Fruit fly (Drosophila melanogaster) whole organism, embryonic: ENCODE results near the gene Klp10A.

Source experiments
- Abd-B ChIP-seq: fragments of 200-800 bp; sonication (Bioruptor generic); optimal IDR thresholded peaks from 2 replicates; lab custom pipeline; 2018; ENCODE audit warnings: missing biosample characterization, mild to moderate bottlenecking, missing genetic modification characterization, moderate library complexity
- Antp ChIP-seq: fragments of 200-800 bp; sonication (Bioruptor generic); optimal IDR thresholded peaks from 3 replicates; lab custom pipeline; 2016; ENCODE audit warnings: missing biosample characterization, missing genetic modification characterization
- Asciz ChIP-seq: fragments of 200-800 bp; sonication (Bioruptor generic); optimal IDR thresholded peaks from 2 replicates; lab custom pipeline; 2017; ENCODE audit warnings: missing biosample characterization, mild to moderate bottlenecking, missing genetic modification characterization, missing genetic modification reagents
- BtbVII ChIP-seq: fragments of 200-800 bp; sonication (Bioruptor generic); optimal IDR thresholded peaks from 3 replicates; lab custom pipeline; 2017; ENCODE audit warnings: missing biosample characterization, mild to moderate bottlenecking, missing genetic modification characterization
- Bteb2 ChIP-seq: fragments of 200-800 bp; sonication (Bioruptor generic); optimal IDR thresholded peaks from 2 replicates; lab custom pipeline; 2016; ENCODE audit warnings: missing biosample characterization, missing genetic modification characterization
- CG10274 ChIP-seq: fragments of 200-800 bp; sonication (Bioruptor generic); optimal IDR thresholded peaks from 3 replicates; lab custom pipeline; 2017; ENCODE audit warnings: missing biosample characterization, mild to moderate bottlenecking, missing genetic modification characterization
- CG10431 ChIP-seq: fragments of 200-800 bp; sonication (Bioruptor generic); optimal IDR thresholded peaks from 3 replicates; lab custom pipeline; 2018; ENCODE audit warnings: missing biosample characterization, mild to moderate bottlenecking, missing genetic modification characterization
- CG11398 ChIP-seq: fragments of 200-800 bp; sonication (Bioruptor generic); optimal IDR thresholded peaks from 2 replicates; lab custom pipeline; 2016; ENCODE audit warnings: missing biosample characterization, missing genetic modification characterization
- CG11723 ChIP-seq: fragments of 200-800 bp; sonication (Bioruptor generic); optimal IDR thresholded peaks from 2 replicates; lab custom pipeline; 2017; ENCODE audit warnings: missing biosample characterization, mild to moderate bottlenecking, missing genetic modification characterization
- CG12219 ChIP-seq: fragments of 200-800 bp; sonication (Bioruptor generic); optimal IDR thresholded peaks from 3 replicates; lab custom pipeline; 2018; ENCODE audit warnings: missing biosample characterization, mild to moderate bottlenecking, missing genetic modification characterization
- CG12236 ChIP-seq: fragments of 200-800 bp; sonication (Bioruptor generic); optimal IDR thresholded peaks from 2 replicates; lab custom pipeline; 2016; ENCODE audit warnings: missing biosample characterization, missing genetic modification characterization
- CG15269 ChIP-seq: fragments of 200-800 bp; sonication (Bioruptor generic); optimal IDR thresholded peaks from 2 replicates; lab custom pipeline; 2018; ENCODE audit warnings: missing biosample characterization, mild to moderate bottlenecking, missing genetic modification characterization, moderate library complexity
- CG17359 ChIP-seq: fragments of 200-800 bp; sonication (Bioruptor generic); optimal IDR thresholded peaks from 3 replicates; lab custom pipeline; 2018; ENCODE audit warnings: missing biosample characterization, mild to moderate bottlenecking, missing genetic modification characterization, moderate library complexity
- CG17568 ChIP-seq: fragments of 200-800 bp; sonication (Bioruptor generic); optimal IDR thresholded peaks from 2 replicates; lab custom pipeline; 2018; ENCODE audit warnings: missing biosample characterization, mild to moderate bottlenecking, missing genetic modification characterization, moderate library complexity
- CG17612 ChIP-seq: fragments of 200-800 bp; sonication (Bioruptor generic); IDR thresholded peaks from 2 replicates; pipeline ENCODE4 v1.3.6; 2022; ENCODE audit warnings: missing biosample characterization, missing genetic modification characterization
- CG2202 ChIP-seq: fragments of 200-800 bp; sonication (Bioruptor generic); optimal IDR thresholded peaks from 2 replicates; lab custom pipeline; 2018; ENCODE audit warnings: missing biosample characterization, mild to moderate bottlenecking, missing genetic modification characterization
- CG31388 ChIP-seq: fragments of 200-800 bp; sonication (Bioruptor generic); optimal IDR thresholded peaks from 2 replicates; lab custom pipeline; 2016; ENCODE audit warnings: missing biosample characterization, missing genetic modification characterization
- CG3407 ChIP-seq: fragments of 200-800 bp; sonication (Bioruptor generic); optimal IDR thresholded peaks from 2 replicates; lab custom pipeline; 2018; ENCODE audit warnings: missing biosample characterization, mild to moderate bottlenecking, missing genetic modification characterization
- CG34224 ChIP-seq: fragments of 200-800 bp; sonication (Bioruptor generic); IDR thresholded peaks from 3 replicates; pipeline ENCODE4 v1.3.6; 2022; ENCODE audit warnings: missing biosample characterization, missing genetic modification characterization; ENCODE audit not compliant: partially characterized antibody
- CG5953 ChIP-seq: fragments of 200-800 bp; sonication (Bioruptor generic); IDR thresholded peaks from 2 replicates; pipeline ENCODE4 v1.3.6; 2022; ENCODE audit warnings: missing biosample characterization, missing genetic modification characterization
- E2f2 ChIP-seq: fragments of 200-800 bp; sonication (Bioruptor generic); IDR thresholded peaks from 2 replicates; pipeline ENCODE4 v1.3.6; 2022; ENCODE audit warnings: missing biosample characterization, missing genetic modification characterization
- ERR ChIP-seq: fragments of 200-800 bp; sonication (Bioruptor generic); optimal IDR thresholded peaks from 2 replicates; lab custom pipeline; 2016; ENCODE audit warnings: missing biosample characterization, missing genetic modification characterization
- Fer2 ChIP-seq: fragments of 200-800 bp; sonication (Bioruptor generic); optimal IDR thresholded peaks from 2 replicates; lab custom pipeline; 2018; ENCODE audit warnings: missing biosample characterization, mild to moderate bottlenecking, missing genetic modification characterization, moderate library complexity
- H2.0 ChIP-seq: fragments of 200-800 bp; sonication (Bioruptor generic); IDR thresholded peaks from 2 replicates; pipeline ENCODE4 v1.3.6; 2022; ENCODE audit warnings: missing biosample characterization, missing genetic modification characterization
- Hr51 ChIP-seq, 2 experiments: fragments of 200-800 bp; sonication (Bioruptor generic); optimal IDR thresholded peaks; 2 replicates in 1 of 2; 3 replicates in 1 of 2; lab custom pipeline; 2016 to 2018; ENCODE audit warnings: missing biosample characterization in 2 of 2, missing genetic modification characterization in 2 of 2, mild to moderate bottlenecking in 1 of 2, moderate library complexity in 1 of 2
- Meics ChIP-seq: fragments of 200-800 bp; sonication (Bioruptor generic); optimal IDR thresholded peaks from 2 replicates; lab custom pipeline; 2017; ENCODE audit warnings: missing biosample characterization, mild to moderate bottlenecking, missing genetic modification characterization
- NK7.1 ChIP-seq: fragments of 200-800 bp; sonication (Bioruptor generic); optimal IDR thresholded peaks from 3 replicates; lab custom pipeline; 2016; ENCODE audit warnings: missing biosample characterization, missing genetic modification characterization
- Neu2 ChIP-seq: fragments of 200-800 bp; sonication (Bioruptor generic); optimal IDR thresholded peaks from 3 replicates; lab custom pipeline; 2016; ENCODE audit warnings: missing biosample characterization, missing genetic modification characterization, borderline replicate concordance
- Opbp ChIP-seq: fragments of 200-800 bp; sonication (Bioruptor generic); IDR thresholded peaks from 3 replicates; pipeline ENCODE4 v1.3.6; 2022; ENCODE audit warnings: missing biosample characterization, missing genetic modification characterization; ENCODE audit not compliant: partially characterized antibody
- Scr ChIP-seq: fragments of 200-800 bp; sonication (Bioruptor generic); IDR thresholded peaks from 2 replicates; pipeline ENCODE4 v1.3.6; 2022; ENCODE audit warnings: missing biosample characterization, missing genetic modification characterization; ENCODE audit not compliant: partially characterized antibody
- ato ChIP-seq: fragments of 200-800 bp; sonication (Bioruptor generic); IDR thresholded peaks from 2 replicates; pipeline ENCODE4 v1.3.6; 2022; ENCODE audit warnings: missing biosample characterization, missing genetic modification characterization; ENCODE audit not compliant: partially characterized antibody
- bsh ChIP-seq, 2 experiments: fragments of 200-800 bp; sonication (Bioruptor generic); optimal IDR thresholded peaks; 2 replicates each; lab custom pipeline; 2017 to 2018; ENCODE audit warnings: mild to moderate bottlenecking in 2 of 2, missing biosample characterization in 2 of 2, missing genetic modification characterization in 2 of 2, moderate library complexity in 1 of 2
- dpn ChIP-seq, 2 experiments: fragments of 200-800 bp; sonication (Bioruptor generic); optimal IDR thresholded peaks; 3 replicates each; lab custom pipeline; 2016; ENCODE audit warnings: missing biosample characterization in 2 of 2, missing genetic modification characterization in 2 of 2
- en ChIP-seq: fragments of 200-800 bp; sonication (Bioruptor generic); optimal IDR thresholded peaks from 2 replicates; lab custom pipeline; 2016; ENCODE audit warnings: missing biosample characterization, missing genetic modification characterization
- fd3F ChIP-seq: fragments of 200-800 bp; sonication (Bioruptor generic); optimal IDR thresholded peaks from 2 replicates; lab custom pipeline; 2018; ENCODE audit warnings: missing biosample characterization, mild to moderate bottlenecking, missing genetic modification characterization, moderate library complexity
- gem ChIP-seq: fragments of 200-800 bp; sonication (Bioruptor generic); optimal IDR thresholded peaks from 2 replicates; lab custom pipeline; 2019; ENCODE audit warnings: missing biosample characterization, mild to moderate bottlenecking, missing genetic modification characterization, moderate library complexity
- gfzf ChIP-seq: fragments of 200-800 bp; sonication (Bioruptor generic); optimal IDR thresholded peaks from 2 replicates; lab custom pipeline; 2016; ENCODE audit warnings: missing biosample characterization, mild to moderate bottlenecking, missing genetic modification characterization, moderate library complexity
- grau ChIP-seq: fragments of 200-800 bp; optimal IDR thresholded peaks from 3 replicates; lab custom pipeline; 2019; ENCODE audit warnings: missing biosample characterization, mild to moderate bottlenecking, missing genetic modification characterization, moderate library complexity
- lola ChIP-seq, 3 experiments: fragments of >200 bp in 2 of 3; fragments of 200-800 bp in 1 of 3; sonication (Bioruptor generic) in 1 of 3; optimal IDR thresholded peaks; 2 replicates each; lab custom pipeline; 2017 to 2019; ENCODE audit warnings: missing biosample characterization in 3 of 3, missing genetic modification characterization in 3 of 3, mild to moderate bottlenecking in 1 of 3, moderate library complexity in 1 of 3
- nau ChIP-seq: fragments of 200-800 bp; sonication (Bioruptor generic); optimal IDR thresholded peaks from 3 replicates; lab custom pipeline; 2017; ENCODE audit warnings: missing biosample characterization, mild to moderate bottlenecking, missing genetic modification characterization, missing genetic modification reagents
- nerfin-1 ChIP-seq: fragments of 200-800 bp; sonication (Bioruptor generic); optimal IDR thresholded peaks from 3 replicates; lab custom pipeline; 2019; ENCODE audit warnings: missing biosample characterization, mild to moderate bottlenecking, missing genetic modification characterization, moderate library complexity
- nerfin-2 ChIP-seq: fragments of 200-800 bp; sonication (Bioruptor generic); IDR thresholded peaks from 2 replicates; pipeline ENCODE4 v1.3.6; 2022; ENCODE audit warnings: missing biosample characterization, missing genetic modification characterization; ENCODE audit not compliant: partially characterized antibody
- nmo ChIP-seq: fragments of 200-800 bp; sonication (Bioruptor generic); optimal IDR thresholded peaks from 2 replicates; lab custom pipeline; 2018; ENCODE audit warnings: missing biosample characterization, mild to moderate bottlenecking, missing genetic modification characterization, moderate library complexity
- phol ChIP-seq: fragments of 200-800 bp; sonication (Bioruptor generic); optimal IDR thresholded peaks from 3 replicates; lab custom pipeline; 2018; ENCODE audit warnings: missing biosample characterization, mild to moderate bottlenecking, missing genetic modification characterization, moderate library complexity
- pnt ChIP-seq: fragments of 200-800 bp; sonication (Bioruptor generic); optimal IDR thresholded peaks from 3 replicates; lab custom pipeline; 2016; ENCODE audit warnings: missing biosample characterization, missing genetic modification characterization
- ro ChIP-seq: fragments of 200-800 bp; sonication (Bioruptor generic); IDR thresholded peaks from 2 replicates; pipeline ENCODE4 v1.3.6; 2022; ENCODE audit warnings: missing biosample characterization, missing genetic modification characterization
- slou ChIP-seq: fragments of 200-800 bp; sonication (Bioruptor generic); optimal IDR thresholded peaks from 3 replicates; lab custom pipeline; 2016; ENCODE audit warnings: missing biosample characterization, missing genetic modification characterization
- tgo ChIP-seq: fragments of 200-800 bp; sonication (Bioruptor generic); IDR thresholded peaks from 3 replicates; pipeline ENCODE4 v1.3.6; 2022; ENCODE audit warnings: missing biosample characterization, missing genetic modification characterization
- tx ChIP-seq: fragments of 200-800 bp; sonication (Bioruptor generic); optimal IDR thresholded peaks from 2 replicates; lab custom pipeline; 2016; ENCODE audit warnings: missing biosample characterization, missing genetic modification characterization
- unpg ChIP-seq: fragments of 200-800 bp; sonication (Bioruptor generic); optimal IDR thresholded peaks from 3 replicates; lab custom pipeline; 2018; ENCODE audit warnings: missing biosample characterization, mild to moderate bottlenecking, missing genetic modification characterization, moderate library complexity

Gene Klp10A

dm6 chrX:11128828-11129227, 8.1 kb downstream of the Klp10A start, which contains the start of gene SrpRalpha (continued):
- no peak for TF ChIP-seq H2.0 (GFP tag; lab: Robert Waterston, UW)
- no peak for TF ChIP-seq Hr51 (GFP tag; optimal IDR thresholded peaks at IDR 0.05; lab: Kevin White, UChicago)
- TF ChIP-seq CG5953 (GFP tag; lab: Robert Waterston, UW) = no peak
- TF ChIP-seq pnt (GFP tag; lab: Kevin White, UChicago) = no peak
- no peak for TF ChIP-seq BtbVII
- no peak for TF ChIP-seq nmo (GFP tag; lab: Kevin White, UChicago)
- no peak for TF ChIP-seq tx (GFP tag; lab: Kevin White, UChicago)
- TF ChIP-seq CG10274 (GFP tag; lab: Kevin White, UChicago) = no peak
- TF ChIP-seq Scr (GFP tag; lab: Robert Waterston, UW) = peak; percentile 42; the same call in 1 of the 2 replicates
- TF ChIP-seq gfzf (GFP tag; lab: Kevin White, UChicago) = no peak
- TF ChIP-seq CG34224 = no peak
- TF ChIP-seq bsh (GFP tag; optimal IDR thresholded peaks at IDR 0.05; lab: Kevin White, UChicago) = no peak
- no peak for TF ChIP-seq Fer2 (tag; lab: Kevin White, UChicago)
- TF ChIP-seq E2f2 (GFP tag; lab: Robert Waterston, UW) = peak; percentile 74
- TF ChIP-seq CG3407 (GFP tag; lab: Kevin White, UChicago) = no peak
- no peak for TF ChIP-seq CG17612 (GFP tag; lab: Robert Waterston, UW)
- no peak for TF ChIP-seq Antp (GFP tag; lab: Kevin White, UChicago)
- no peak for TF ChIP-seq dpn (GFP tag; optimal IDR thresholded peaks at IDR 0.05; lab: Kevin White, UChicago)
- no peak for TF ChIP-seq phol (tag; lab: Kevin White, UChicago)
- no peak for TF ChIP-seq slou (GFP tag; lab: Kevin White, UChicago)
- TF ChIP-seq tgo (GFP tag; lab: Robert Waterston, UW) = no peak
- no peak for TF ChIP-seq nerfin-1 (tag; lab: Kevin White, UChicago)
- TF ChIP-seq CG10431 (GFP tag; lab: Kevin White, UChicago) = no peak
- no peak for TF ChIP-seq Bteb2 (GFP tag; lab: Kevin White, UChicago)
- TF ChIP-seq ro (GFP tag; lab: Robert Waterston, UW) = no peak
- TF ChIP-seq CG17568 = no peak
- no peak for TF ChIP-seq CG11723 (GFP tag; lab: Kevin White, UChicago)
- no peak for TF ChIP-seq ato (GFP tag; lab: Robert Waterston, UW)
- no peak for TF ChIP-seq Neu2 (GFP tag; lab: Kevin White, UChicago)
- TF ChIP-seq nau (GFP tag; lab: Kevin White, UChicago) = no peak
- TF ChIP-seq CG12236 (GFP tag; lab: Kevin White, UChicago) = no peak
- TF ChIP-seq CG11398 (GFP tag; lab: Kevin White, UChicago) = no peak
- TF ChIP-seq CG15269 = no peak
- TF ChIP-seq CG31388 (GFP tag; lab: Kevin White, UChicago) = no peak
- no peak for TF ChIP-seq grau (tag; lab: Kevin White, UChicago)
- no peak for TF ChIP-seq Meics (GFP tag; lab: Kevin White, UChicago)
- no peak for TF ChIP-seq unpg
- TF ChIP-seq CG12219 (GFP tag; lab: Kevin White, UChicago) = no peak
- TF ChIP-seq Abd-B (GFP tag; lab: Kevin White, UChicago) = no peak
- TF ChIP-seq ERR = no peak
- TF ChIP-seq lola (GFP tag; optimal IDR thresholded peaks at IDR 0.05; lab: Kevin White, UChicago) = no peak
- peak; percentile 29; the same call in 1 of the 2 replicates for TF ChIP-seq nerfin-2 (GFP tag; lab: Robert Waterston, UW)
- peak; percentile 66; the same call in 2 of the 3 replicates for TF ChIP-seq Opbp (GFP tag; lab: Robert Waterston, UW)
- no peak for TF ChIP-seq gem (tag; lab: Kevin White, UChicago)
- TF ChIP-seq Asciz = no peak
- TF ChIP-seq fd3F (GFP tag; lab: Kevin White, UChicago) = no peak
- TF ChIP-seq en (GFP tag; lab: Kevin White, UChicago) = no peak
- no peak for TF ChIP-seq NK7.1 (GFP tag; lab: Kevin White, UChicago)
- peak; percentile 14 for TF ChIP-seq CG17359 (tag; lab: Kevin White, UChicago)
- TF ChIP-seq CG2202 (tag; lab: Kevin White, UChicago) = no peak
